Worm (Caenorhabditis elegans): Measurements from ENCODE around the gene ugt-40.

Gene ugt-40

DNA sequence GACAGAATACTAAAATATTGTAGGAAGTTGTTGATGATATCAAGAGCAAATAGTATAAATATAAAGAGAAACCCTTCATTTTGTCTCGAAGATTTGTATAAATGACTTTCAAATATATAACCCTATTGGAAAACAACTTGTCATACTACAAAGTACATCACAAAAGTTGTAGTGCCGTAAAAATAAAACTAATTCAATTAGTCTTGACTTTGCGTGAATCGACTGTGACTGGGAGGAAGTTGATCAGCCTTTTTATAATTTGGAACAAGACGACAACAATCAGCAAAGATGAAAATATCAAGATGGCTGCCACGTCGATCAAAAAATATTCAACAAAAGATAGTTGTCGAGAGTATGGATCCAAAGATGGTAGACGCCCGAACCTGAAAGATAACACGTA is at the start of gene ugt-40:
Gene ugt-40 (minus strand): TSS at position 101 of the 400 bp plus-strand sequence.
- TF ChIP-seq arid-1 (GFP tag; conservative IDR thresholded peaks at IDR 0.05), result no peak
- TF ChIP-seq nhr-28 (tag; optimal IDR thresholded peaks at IDR 0.05), result peak; percentile 45

DNA sequence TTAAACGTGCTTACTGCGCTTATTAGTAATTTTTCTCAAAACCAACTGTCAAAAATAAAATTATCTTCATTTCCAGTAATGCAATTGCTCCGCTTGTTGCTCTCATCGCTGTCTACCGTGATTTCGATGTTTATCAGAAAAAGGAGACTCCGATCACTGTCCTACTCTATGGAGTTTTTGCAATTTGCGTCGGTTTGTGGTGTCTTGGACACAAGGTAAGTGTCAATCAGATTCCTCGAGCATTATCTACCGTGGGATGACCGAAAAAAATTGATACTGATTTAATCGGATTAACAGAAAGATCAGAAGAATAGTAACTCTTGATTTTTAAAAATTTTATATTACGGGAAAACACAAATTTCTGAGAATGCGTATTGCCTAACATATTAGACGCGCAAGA is 45.5 kb upstream of the ugt-40 start:
- TF ChIP-seq daf-16 (GFP tag; optimal IDR thresholded peaks at IDR 0.05) (peak in 1 of 2 experiments; percentile 4), daf-16 (tag; optimal IDR thresholded peaks at IDR 0.05) (peak; percentile 32), zip-2 (tag; optimal IDR thresholded peaks at IDR 0.05) (no peak), dmd-6 (GFP tag; IDR thresholded peaks at IDR 0.05) (peak; percentile 60)

DNA sequence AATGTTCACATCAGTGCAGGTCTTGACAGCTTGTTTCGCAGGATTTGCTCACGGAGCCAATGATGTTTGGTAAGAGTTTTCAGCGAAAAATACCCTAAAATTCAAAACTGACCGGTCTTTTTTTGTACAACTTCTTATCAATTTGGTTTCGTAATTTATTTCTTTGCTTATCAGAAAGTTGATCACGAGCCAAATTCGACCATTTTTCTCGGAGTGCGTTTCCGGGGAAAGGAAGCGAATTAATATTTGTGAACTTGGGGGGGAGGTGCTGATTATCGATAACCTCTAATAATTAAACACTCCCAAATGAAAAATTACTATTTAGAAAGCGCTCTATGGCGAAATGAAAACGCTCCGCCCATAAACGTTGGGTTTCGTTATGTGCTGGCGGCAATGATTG is 44.8 kb upstream of the ugt-40 start:
- TF ChIP-seq mes-2 (tag; optimal IDR thresholded peaks at IDR 0.05; ENCODE audit: poor library complexity, severe bottlenecking) (no peak), lin-1 (GFP tag; IDR thresholded peaks at IDR 0.05) (peak; percentile 75; the same call in 1 of the 2 replicates), nhr-28 (tag; optimal IDR thresholded peaks at IDR 0.05) (peak; percentile 75), spr-1 (tag; optimal IDR thresholded peaks at IDR 0.05) (no peak), nhr-10 (tag; optimal IDR thresholded peaks at IDR 0.05) (no peak), madf-5 (GFP tag; IDR thresholded peaks at IDR 0.05) (no peak), dve-1 (tag; optimal IDR thresholded peaks at IDR 0.05; ENCODE audit: insufficient read depth) (peak; percentile 25), nhr-77 (tag; optimal IDR thresholded peaks at IDR 0.05) (peak; percentile 49), fkh-10 (GFP tag; optimal IDR thresholded peaks at IDR 0.05) (no peak), zip-2 (tag; optimal IDR thresholded peaks at IDR 0.05) (no peak), dmd-6 (GFP tag; IDR thresholded peaks at IDR 0.05) (peak; percentile 69), vab-7 (GFP tag; IDR thresholded peaks at IDR 0.05) (no peak), mep-1 (tag; optimal IDR thresholded peaks at IDR 0.05) (no peak), daf-16 (GFP tag; optimal IDR thresholded peaks at IDR 0.05) (no peak), daf-16 (tag; optimal IDR thresholded peaks at IDR 0.05) (peak; percentile 37), R02D3.7 (tag; optimal IDR thresholded peaks at IDR 0.05) (no peak), hlh-11 (tag; optimal IDR thresholded peaks at IDR 0.05) (peak; percentile 52), daf-12 (tag; optimal IDR thresholded peaks at IDR 0.05) (no peak), ctbp-1 (GFP tag; IDR thresholded peaks at IDR 0.05) (no peak), unc-39 (tag; optimal IDR thresholded peaks at IDR 0.05) (no peak), ZK546.5 (tag; optimal IDR thresholded peaks at IDR 0.05) (no peak), pqm-1 (tag; optimal IDR thresholded peaks at IDR 0.05) (peak; percentile 69)

DNA sequence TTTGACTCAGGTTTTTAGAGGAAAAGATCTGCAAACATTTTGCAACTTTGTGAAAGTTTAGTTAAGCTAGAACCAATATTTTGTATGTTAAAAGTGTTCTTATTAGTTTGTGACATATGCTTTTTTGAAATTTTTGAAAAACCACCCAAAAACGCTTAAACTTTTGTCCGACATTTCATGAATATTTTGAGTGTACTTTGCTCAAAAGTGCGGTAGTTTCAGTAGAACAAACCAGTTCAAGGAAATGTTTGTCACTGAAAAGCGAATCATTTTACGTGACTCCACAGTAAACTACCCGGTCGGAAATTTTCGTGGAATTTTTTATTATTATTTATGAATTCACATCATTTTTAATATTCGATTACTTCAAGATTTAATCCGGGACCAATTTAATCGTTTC is 42.8 kb upstream of the ugt-40 start, which contains the start of gene pitr-5:
Gene pitr-5 (plus strand): TSS at position 301 of the 400 bp plus-strand sequence.
- TF ChIP-seq nhr-11 (tag; optimal IDR thresholded peaks at IDR 0.05), result no peak
- TF ChIP-seq dmd-8 (GFP tag; IDR thresholded peaks at IDR 0.05), result no peak
- no peak for TF ChIP-seq attf-4 (tag; optimal IDR thresholded peaks at IDR 0.05)
- no peak for TF ChIP-seq mdt-29 (GFP tag; IDR thresholded peaks at IDR 0.05)
- no peak for TF ChIP-seq saeg-2 (GFP tag; IDR thresholded peaks at IDR 0.05)
- no peak for TF ChIP-seq cey-2 (tag; optimal IDR thresholded peaks at IDR 0.05; ENCODE audit: borderline replicate concordance, insufficient read depth)
- TF ChIP-seq tra-1 (GFP tag; IDR thresholded peaks at IDR 0.05), result no peak
- TF ChIP-seq nhr-111 (GFP tag; optimal IDR thresholded peaks at IDR 0.05), result no peak
- no peak for TF ChIP-seq ZK337.2 (GFP tag; IDR thresholded peaks at IDR 0.05)
- TF ChIP-seq snpc-4 (tag; optimal IDR thresholded peaks at IDR 0.05), result no peak
- no peak for TF ChIP-seq lin-29 (GFP tag; IDR thresholded peaks at IDR 0.05)
- TF ChIP-seq nhr-102 (tag; optimal IDR thresholded peaks at IDR 0.05), result no peak
- TF ChIP-seq Y75B8A.6 (GFP tag; IDR thresholded peaks at IDR 0.05), result no peak
- no peak for TF ChIP-seq dve-1 (tag; optimal IDR thresholded peaks at IDR 0.05; ENCODE audit: insufficient read depth)
- no peak for TF ChIP-seq daf-16 (GFP tag; optimal IDR thresholded peaks at IDR 0.05)
- no peak for TF ChIP-seq daf-16 (tag; optimal IDR thresholded peaks at IDR 0.05)
- no peak for TF ChIP-seq tag-97 (GFP tag; IDR thresholded peaks at IDR 0.05)
- TF ChIP-seq gei-8 (GFP tag; optimal IDR thresholded peaks at IDR 0.05), result no peak
- TF ChIP-seq F44E2.7 (GFP tag; IDR thresholded peaks at IDR 0.05), result no peak

All from whole organism, L4 larva.